Fruit fly (Drosophila melanogaster) whole organism, prepupa: ENCODE measurements around the gene Ir67a.
A peak's percentile ranks its signal among the peaks of the same experiment; 100 is the strongest.

Experiments used
- CG11762 ChIP-seq: fragments of 200-800 bp; sonication (Bioruptor generic); optimal IDR thresholded peaks from 3 replicates; lab custom pipeline; 2016; ENCODE audit warnings: missing biosample characterization, missing genetic modification characterization; ENCODE audit not compliant: insufficient read depth
- CG3032 ChIP-seq: fragments of 200-800 bp; optimal IDR thresholded peaks from 2 replicates; lab custom pipeline; 2019; ENCODE audit warnings: missing biosample characterization, mild to moderate bottlenecking, missing genetic modification characterization, moderate library complexity
- CG6854 ChIP-seq: fragments of 200-800 bp; sonication (Bioruptor generic); optimal IDR thresholded peaks from 2 replicates; lab custom pipeline; 2017; ENCODE audit warnings: missing biosample characterization, mild to moderate bottlenecking, missing genetic modification characterization
- Eip75B ChIP-seq: fragments of 200-800 bp; sonication (Bioruptor generic); optimal IDR thresholded peaks from 3 replicates; lab custom pipeline; 2016; ENCODE audit warnings: missing biosample characterization, missing genetic modification characterization
- Lpt ChIP-seq: fragments of 200-800 bp; sonication (Bioruptor generic); optimal IDR thresholded peaks from 3 replicates; lab custom pipeline; 2016; ENCODE audit warnings: missing biosample characterization, missing genetic modification characterization
- Sox15 ChIP-seq: fragments of 200-800 bp; sonication (Bioruptor generic); optimal IDR thresholded peaks from 3 replicates; lab custom pipeline; 2016; ENCODE audit warnings: missing biosample characterization, missing genetic modification characterization
- dsx ChIP-seq: fragments of 200-800 bp; optimal IDR thresholded peaks from 3 replicates; lab custom pipeline; 2019; ENCODE audit warnings: missing biosample characterization, mild to moderate bottlenecking, missing genetic modification characterization, moderate library complexity; ENCODE audit not compliant: poor library complexity, severe bottlenecking
- fd59A ChIP-seq: fragments of 200-800 bp; sonication (Bioruptor generic); optimal IDR thresholded peaks from 2 replicates; lab custom pipeline; 2017; ENCODE audit warnings: missing biosample characterization, mild to moderate bottlenecking, missing genetic modification characterization, missing genetic modification reagents
- lz ChIP-seq: fragments of 200-800 bp; sonication (Bioruptor generic); optimal IDR thresholded peaks from 3 replicates; lab custom pipeline; 2016; ENCODE audit warnings: missing biosample characterization, missing genetic modification characterization

DNA sequence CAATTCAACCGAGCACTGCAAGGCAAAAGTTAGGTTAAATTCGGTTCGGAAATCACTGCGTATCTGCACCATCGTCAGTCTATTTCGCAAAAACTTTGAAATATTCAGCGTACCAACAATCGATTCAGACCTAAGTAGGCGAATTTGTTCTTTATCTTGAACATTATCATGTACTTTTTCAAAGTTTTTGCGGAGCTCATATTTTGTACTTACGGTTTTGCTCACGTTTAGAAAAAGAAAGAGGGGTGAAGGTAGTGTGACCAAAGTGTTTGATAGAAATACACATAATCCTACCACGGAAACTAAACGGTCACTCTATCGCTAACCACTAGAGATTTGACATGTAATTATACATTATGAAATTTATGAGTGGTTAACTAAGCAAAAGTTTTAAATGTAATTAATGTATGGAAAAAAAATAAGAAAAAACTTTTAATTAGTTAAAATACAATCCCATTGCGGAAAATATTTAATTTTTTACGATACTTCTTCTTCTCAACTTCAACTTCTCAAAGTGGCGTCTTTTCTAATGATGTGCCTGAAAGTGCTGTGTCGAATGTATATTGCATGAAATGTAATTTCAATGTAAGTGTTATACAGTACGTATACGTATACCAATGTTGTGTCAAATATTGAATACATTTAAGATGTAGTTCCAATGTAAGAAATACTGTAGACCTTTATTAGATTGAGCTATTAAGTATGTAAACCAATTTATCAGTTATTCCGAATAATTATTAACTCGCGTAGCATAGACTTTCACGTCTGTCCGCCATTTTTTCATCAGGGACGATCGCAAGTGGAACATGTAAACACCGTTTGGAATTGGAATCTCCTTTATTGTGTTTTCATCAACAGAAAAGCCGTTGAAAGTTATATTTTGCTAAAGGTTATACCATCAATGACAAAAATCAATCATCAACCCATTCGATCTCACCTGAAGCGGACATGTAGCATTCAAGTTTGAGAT, 32.2 kb downstream of the Ir67a start, which contains the start of gene RpS9:
- TF ChIP-seq CG3032 (tag; lab: Kevin White, UChicago) (peak; percentile 1), Eip75B (GFP tag; lab: Kevin White, UChicago) (peak; percentile 5), lz (GFP tag; lab: Kevin White, UChicago) (no peak), fd59A (GFP tag; lab: Kevin White, UChicago) (no peak), CG6854 (peak; percentile 83), Sox15 (no peak), Lpt (GFP tag; lab: Kevin White, UChicago) (no peak), dsx (GFP tag; lab: Kevin White, UChicago) (peak; percentile 20), CG11762 (GFP tag; lab: Kevin White, UChicago) (no peak)
